Fruit fly (Drosophila melanogaster): ENCODE data around the gene CG11977.

Gene CG11977

DNA sequence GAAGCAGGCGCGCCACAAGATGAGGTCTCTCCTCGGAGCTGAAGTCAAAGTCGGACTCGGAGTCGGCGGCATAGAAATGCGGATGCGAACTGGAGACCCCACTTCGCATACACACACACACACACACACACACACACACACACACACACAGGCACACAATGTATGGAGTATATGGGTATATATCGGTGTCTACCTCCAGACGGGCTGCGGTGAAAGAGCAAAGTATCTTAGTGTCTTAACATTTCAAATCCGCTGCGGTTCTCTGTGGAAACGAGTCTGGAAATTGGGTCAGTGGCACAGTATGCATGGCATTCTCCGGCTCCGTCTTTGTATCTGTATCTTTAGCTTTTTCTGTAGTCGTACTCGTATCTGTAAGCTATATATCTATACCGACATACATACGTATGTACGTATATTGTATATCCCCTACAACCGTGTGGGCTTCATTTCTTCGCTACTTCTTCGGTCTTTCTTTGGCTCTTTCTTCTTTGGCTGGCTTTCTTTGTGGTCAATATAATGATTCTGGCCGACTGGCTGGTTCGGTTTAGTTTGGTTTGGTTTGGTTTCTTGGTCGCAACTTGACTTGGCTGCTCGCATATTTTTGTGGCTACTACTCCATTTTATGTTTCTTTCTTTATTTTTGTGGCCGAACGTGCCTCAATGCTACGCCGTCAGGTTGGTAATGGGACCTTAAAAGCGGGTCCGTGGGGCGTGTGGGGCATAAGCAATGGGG is 48.0 kb upstream of the CG11977 start:
- TF ChIP-seq Med (GFP tag) (peak; percentile 20), pros (GFP tag; optimal IDR thresholded peaks at IDR 0.05) (peak; percentile 86), sd (tag; optimal IDR thresholded peaks at IDR 0.05) (peak; percentile 66), cg (GFP tag; optimal IDR thresholded peaks at IDR 0.05) (peak; percentile 71), vvl (GFP tag; IDR thresholded peaks at IDR 0.05) (peak; percentile 58; the same call in 1 of the 2 replicates), CG8089 (GFP tag; optimal IDR thresholded peaks at IDR 0.05) (no peak), Mad (GFP tag; optimal IDR thresholded peaks at IDR 0.05) (no peak), Fer3 (tag; optimal IDR thresholded peaks at IDR 0.05) (no peak), CG2199 (GFP tag; IDR thresholded peaks at IDR 0.05) (peak; percentile 62; the same call in 1 of the 3 replicates), oc (tag; optimal IDR thresholded peaks at IDR 0.05) (peak; percentile 27), h (optimal IDR thresholded peaks at IDR 0.05) (no peak), zfh2 (GFP tag; optimal IDR thresholded peaks at IDR 0.05) (no peak), CG4730 (GFP tag; IDR thresholded peaks at IDR 0.05) (no peak), kni (GFP tag; optimal IDR thresholded peaks at IDR 0.05) (peak; percentile 80)

DNA sequence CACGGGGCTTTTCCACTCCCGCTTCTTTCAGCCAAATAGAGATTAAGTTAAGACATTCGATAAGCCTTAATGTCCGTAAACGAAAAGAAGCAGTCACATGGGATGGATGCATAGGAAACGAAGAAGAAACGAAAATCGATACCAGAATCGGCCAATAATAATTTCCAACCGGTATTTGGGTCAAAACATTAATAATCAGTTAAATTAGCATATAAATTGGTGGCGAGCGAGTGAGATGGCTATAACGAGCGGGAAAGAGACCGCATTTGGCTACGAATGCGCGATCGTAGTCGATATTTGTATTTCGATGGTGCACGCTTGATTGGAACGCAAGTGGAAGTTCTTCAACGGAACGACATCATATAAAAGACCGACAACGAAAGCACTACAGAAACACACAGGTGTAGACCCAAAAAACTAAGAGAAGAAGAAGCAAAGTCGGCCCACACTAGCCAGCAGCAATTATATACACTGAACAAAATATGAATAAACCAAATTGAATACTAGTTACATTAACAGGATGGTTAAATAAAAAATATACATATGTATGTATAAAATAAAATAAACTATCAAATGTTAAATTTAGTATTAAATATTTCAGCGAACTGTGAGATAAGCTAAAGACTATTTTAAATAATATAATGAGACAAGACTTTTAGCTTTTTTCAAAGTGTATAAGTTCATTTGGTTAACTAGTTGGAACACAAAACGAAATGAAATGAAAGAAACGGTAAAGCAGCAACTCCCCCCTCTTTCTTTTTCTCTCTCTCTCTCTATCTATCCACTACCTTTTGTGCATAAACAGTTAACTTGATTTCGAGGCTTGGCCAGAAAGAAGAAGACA is 42.8 kb upstream of the CG11977 start:
- TF ChIP-seq nom (GFP tag; optimal IDR thresholded peaks at IDR 0.05), result no peak
- no peak for TF ChIP-seq Dek (tag; optimal IDR thresholded peaks at IDR 0.05)
- no peak for TF ChIP-seq CkIIα-i1 (GFP tag; IDR thresholded peaks at IDR 0.05)
- peak; percentile 24 for TF ChIP-seq CG12299 (tag; optimal IDR thresholded peaks at IDR 0.05)
- TF ChIP-seq Hr51 (GFP tag; optimal IDR thresholded peaks at IDR 0.05), result peak in 1 of 2 experiments; percentile 75
- no peak for TF ChIP-seq CG6854 (GFP tag; optimal IDR thresholded peaks at IDR 0.05)
- TF ChIP-seq amos (GFP tag; IDR thresholded peaks at IDR 0.05; ENCODE audit: partially characterized antibody), result no peak
- no peak for TF ChIP-seq exex (tag; optimal IDR thresholded peaks at IDR 0.05)
- TF ChIP-seq CG30020 (tag; optimal IDR thresholded peaks at IDR 0.05), result peak; percentile 24
- no peak for TF ChIP-seq shn (GFP tag; optimal IDR thresholded peaks at IDR 0.05)
- peak; percentile 85 for TF ChIP-seq dmrt99B (tag; optimal IDR thresholded peaks at IDR 0.05)
- peak; percentile 42 for TF ChIP-seq Abd-B (GFP tag; optimal IDR thresholded peaks at IDR 0.05)
- TF ChIP-seq CG1529 (GFP tag; optimal IDR thresholded peaks at IDR 0.05), result peak; percentile 66
- TF ChIP-seq rib (GFP tag; IDR thresholded peaks at IDR 0.05), result no peak
- no peak for TF ChIP-seq chm (GFP tag; IDR thresholded peaks at IDR 0.05)
- no peak for TF ChIP-seq nerfin-2 (GFP tag; IDR thresholded peaks at IDR 0.05; ENCODE audit: partially characterized antibody)
- TF ChIP-seq repo (GFP tag; optimal IDR thresholded peaks at IDR 0.05), result no peak
- no peak for TF ChIP-seq CG10321 (GFP tag; IDR thresholded peaks at IDR 0.05)
- no peak for TF ChIP-seq cad (GFP tag; optimal IDR thresholded peaks at IDR 0.05)
- no peak for TF ChIP-seq HmgD (GFP tag; optimal IDR thresholded peaks at IDR 0.05)
- peak; percentile 65 for TF ChIP-seq sens (GFP tag)
- no peak for TF ChIP-seq CG8478 (optimal IDR thresholded peaks at IDR 0.05)
- no peak for TF ChIP-seq ken (GFP tag; IDR thresholded peaks at IDR 0.05)
- no peak for TF ChIP-seq CG11085 (GFP tag; IDR thresholded peaks at IDR 0.05)
- TF ChIP-seq CG13894 (tag; optimal IDR thresholded peaks at IDR 0.05), result no peak
- no peak for TF ChIP-seq Atf3 (GFP tag; optimal IDR thresholded peaks at IDR 0.05)
- peak; percentile 58 for TF ChIP-seq CG4424 (GFP tag; optimal IDR thresholded peaks at IDR 0.05)
- peak; percentile 50 for TF ChIP-seq pros (GFP tag; optimal IDR thresholded peaks at IDR 0.05)
- no peak for TF ChIP-seq CG3281 (GFP tag; optimal IDR thresholded peaks at IDR 0.05)
- no peak for TF ChIP-seq B-H1 (GFP tag; IDR thresholded peaks at IDR 0.05)
- TF ChIP-seq Gug (GFP tag; IDR thresholded peaks at IDR 0.05), result no peak
- no peak for TF ChIP-seq CG6791 (GFP tag; IDR thresholded peaks at IDR 0.05; ENCODE audit: partially characterized antibody)
- peak; percentile 64 for TF ChIP-seq Spps (tag; optimal IDR thresholded peaks at IDR 0.05)
- peak; percentile 86 for TF ChIP-seq Sox102F (GFP tag; optimal IDR thresholded peaks at IDR 0.05)
- TF ChIP-seq CG15269 (tag; optimal IDR thresholded peaks at IDR 0.05), result peak; percentile 57
